Worm (Caenorhabditis elegans) whole organism, L1 larva: ENCODE measurements around the gene acp-5.

Experiments
- C04F5.9 ChIP-seq: sonication (generic microtip); optimal IDR thresholded peaks from 2 replicates; lab custom pipeline; 2016; ENCODE audit warnings: missing genetic modification characterization, missing compliant biosample characterization
- Y116A8C.19 ChIP-seq: sonication (generic microtip); optimal IDR thresholded peaks from 2 replicates; lab custom pipeline; 2016; ENCODE audit warnings: missing compliant biosample characterization, missing genetic modification characterization, borderline replicate concordance
- aha-1 ChIP-seq: fragments of 150-350 bp; optimal IDR thresholded peaks from 2 replicates; lab custom pipeline; 2014; ENCODE audit warnings: missing biosample characterization, missing genetic modification characterization
- blmp-1 ChIP-seq: fragments of 150-350 bp; optimal IDR thresholded peaks from 2 replicates; lab custom pipeline; 2014; ENCODE audit warnings: missing biosample characterization, missing genetic modification characterization
- ceh-63 ChIP-seq: fragments of 200-800 bp; sonication (Bioruptor generic); optimal IDR thresholded peaks from 2 replicates; lab custom pipeline; 2018; ENCODE audit warnings: mild to moderate bottlenecking, missing genetic modification characterization, missing compliant biosample characterization
- ceh-8 ChIP-seq: fragments of 200-800 bp; sonication (Bioruptor generic); optimal IDR thresholded peaks from 2 replicates; lab custom pipeline; 2018; ENCODE audit warnings: mild to moderate bottlenecking, missing genetic modification characterization, moderate library complexity, missing compliant biosample characterization
- ceh-82 ChIP-seq, 3 experiments: fragments of 150-350 bp in 1 of 3; sonication (generic microtip) in 2 of 3; optimal IDR thresholded peaks; 2 replicates each; lab custom pipeline; 2014 to 2017; ENCODE audit warnings: missing biosample characterization in 3 of 3, missing genetic modification characterization in 3 of 3
- dpl-1 ChIP-seq, 3 experiments: fragments of 150-350 bp in 2 of 3; sonication (generic microtip) in 1 of 3; optimal IDR thresholded peaks; 2 replicates each; lab custom pipeline; 2014 to 2017; ENCODE audit warnings: missing biosample characterization in 3 of 3, missing genetic modification characterization in 3 of 3, missing genetic modification reagents in 3 of 3
- efl-1 ChIP-seq, 4 experiments: fragments of 150-350 bp; optimal IDR thresholded peaks in 3 of 4; peaks in 1 of 4; 1 replicate in 1 of 4; 2 replicates in 3 of 4; lab custom pipeline; 2014; ENCODE audit warnings: missing biosample characterization in 2 of 4, missing genetic modification characterization in 2 of 4, missing genetic modification reagents in 2 of 4
- egl-27 ChIP-seq, 2 experiments: fragments of 150-350 bp in 1 of 2; sonication (generic microtip); optimal IDR thresholded peaks; 3 replicates each; lab custom pipeline; 2017 to 2018; ENCODE audit warnings: missing biosample characterization in 2 of 2, missing genetic modification characterization in 2 of 2, missing genetic modification reagents in 2 of 2
- ets-5 ChIP-seq: fragments of 200-800 bp; sonication (Bioruptor generic); IDR thresholded peaks from 2 replicates; pipeline ENCODE4 v1.3.6; 2022; ENCODE audit warnings: missing genetic modification characterization, missing compliant biosample characterization
- grh-1 ChIP-seq: fragments of 200-800 bp; sonication (Bioruptor generic); IDR thresholded peaks from 2 replicates; pipeline ENCODE4 v1.3.6; 2022; ENCODE audit warnings: missing genetic modification reagents, missing genetic modification characterization, missing compliant biosample characterization
- irx-1 ChIP-seq: sonication (generic microtip); optimal IDR thresholded peaks from 2 replicates; lab custom pipeline; 2016; ENCODE audit warnings: missing genetic modification characterization, missing compliant biosample characterization
- jun-1 ChIP-seq: fragments of 150-350 bp; optimal IDR thresholded peaks from 2 replicates; lab custom pipeline; 2014; ENCODE audit warnings: missing biosample characterization, missing genetic modification reagents, missing genetic modification characterization
- lin-14 ChIP-seq: fragments of 200-800 bp; sonication (Bioruptor generic); optimal IDR thresholded peaks from 2 replicates; lab custom pipeline; 2018; ENCODE audit warnings: mild to moderate bottlenecking, missing genetic modification characterization, moderate library complexity, missing compliant biosample characterization
- lin-15B ChIP-seq: fragments of 150-350 bp; sonication (generic microtip); optimal IDR thresholded peaks from 3 replicates; lab custom pipeline; 2014; ENCODE audit warnings: missing biosample characterization, missing genetic modification characterization
- lin-35 ChIP-seq, 2 experiments: fragments of 150-350 bp; optimal IDR thresholded peaks; 2 replicates each; lab custom pipeline; 2014; ENCODE audit warnings: missing biosample characterization in 2 of 2, missing genetic modification characterization in 2 of 2, missing genetic modification reagents in 2 of 2
- lin-39 ChIP-seq: fragments of 150-350 bp; optimal IDR thresholded peaks from 2 replicates; lab custom pipeline; 2014; ENCODE audit warnings: missing biosample characterization, missing genetic modification reagents, missing genetic modification characterization
- lsy-2 ChIP-seq, 2 experiments: fragments of 150-350 bp; optimal IDR thresholded peaks; 2 replicates each; lab custom pipeline; 2014; ENCODE audit warnings: missing biosample characterization in 2 of 2, missing genetic modification characterization in 2 of 2
- mdl-1 ChIP-seq, 2 experiments: fragments of 150-350 bp; optimal IDR thresholded peaks; 2 replicates each; lab custom pipeline; 2014 to 2017; ENCODE audit warnings: missing biosample characterization in 2 of 2, missing genetic modification characterization in 2 of 2, inconsistent platforms in 1 of 2
- nhr-237 ChIP-seq: fragments of 150-350 bp; optimal IDR thresholded peaks from 2 replicates; lab custom pipeline; 2014; ENCODE audit warnings: missing biosample characterization, missing genetic modification characterization
- nhr-28 ChIP-seq: fragments of 150-350 bp; optimal IDR thresholded peaks from 2 replicates; lab custom pipeline; 2014; ENCODE audit warnings: missing biosample characterization, missing genetic modification characterization
- nhr-47 ChIP-seq: sonication (generic microtip); optimal IDR thresholded peaks from 2 replicates; lab custom pipeline; 2016; ENCODE audit warnings: mild to moderate bottlenecking, missing genetic modification characterization, moderate library complexity, missing compliant biosample characterization
- nhr-71 ChIP-seq: sonication (generic microtip); optimal IDR thresholded peaks from 2 replicates; lab custom pipeline; 2016; ENCODE audit warnings: mild to moderate bottlenecking, missing genetic modification characterization, moderate library complexity, missing compliant biosample characterization
- nhr-85 ChIP-seq: sonication (generic microtip); peaks from one replicate; lab custom pipeline; 2016; ENCODE audit warnings: missing genetic modification characterization, inconsistent platforms, missing compliant biosample characterization
- pax-3 ChIP-seq: fragments of 200-800 bp; sonication (Bioruptor generic); optimal IDR thresholded peaks from 2 replicates; lab custom pipeline; 2018; ENCODE audit warnings: mild to moderate bottlenecking, missing genetic modification characterization, moderate library complexity, missing compliant biosample characterization
- rnt-1 ChIP-seq: sonication (generic microtip); optimal IDR thresholded peaks from 2 replicates; lab custom pipeline; 2016; ENCODE audit warnings: mild to moderate bottlenecking, missing genetic modification characterization, moderate library complexity, missing compliant biosample characterization
- skn-1 ChIP-seq: fragments of 150-350 bp; optimal IDR thresholded peaks from 2 replicates; lab custom pipeline; 2014; ENCODE audit warnings: missing biosample characterization, missing genetic modification characterization
- snpc-4 ChIP-seq: fragments of 150-350 bp; optimal IDR thresholded peaks from 2 replicates; lab custom pipeline; 2014; ENCODE audit warnings: missing biosample characterization, missing genetic modification characterization
- sox-4 ChIP-seq: sonication (generic microtip); optimal IDR thresholded peaks from 2 replicates; lab custom pipeline; 2016; ENCODE audit warnings: missing genetic modification characterization, missing compliant biosample characterization
- swsn-7 ChIP-seq: sonication (generic microtip); optimal IDR thresholded peaks from 2 replicates; lab custom pipeline; 2016; ENCODE audit warnings: missing genetic modification characterization, missing compliant biosample characterization
- unc-30 ChIP-seq: sonication (generic microtip); optimal IDR thresholded peaks from 2 replicates; lab custom pipeline; 2017; ENCODE audit warnings: missing biosample characterization, missing genetic modification characterization
- xbp-1 ChIP-seq: sonication (generic microtip); optimal IDR thresholded peaks from 2 replicates; lab custom pipeline; 2016; ENCODE audit warnings: missing genetic modification characterization, missing compliant biosample characterization
- zag-1 ChIP-seq: fragments of 150-350 bp; optimal IDR thresholded peaks from 2 replicates; lab custom pipeline; 2014; ENCODE audit warnings: missing biosample characterization, missing genetic modification characterization
- zip-4 ChIP-seq: fragments of 200-800 bp; sonication (Bioruptor generic); optimal IDR thresholded peaks from 2 replicates; lab custom pipeline; 2018; ENCODE audit warnings: mild to moderate bottlenecking, missing genetic modification characterization, moderate library complexity, missing compliant biosample characterization
- ztf-4 ChIP-seq: fragments of 150-350 bp; optimal IDR thresholded peaks from 2 replicates; lab custom pipeline; 2014; ENCODE audit warnings: missing biosample characterization, missing genetic modification characterization

The acp-5 gene

ce11 chrX:5814342-5814741, 14.9 kb upstream of the acp-5 start:
- peak; percentile 84 for TF ChIP-seq nhr-85 (tag; lab: Kevin White, UChicago)
- TF ChIP-seq pax-3 = no peak
- TF ChIP-seq lin-14 (GFP tag; lab: Kevin White, UChicago) = peak; percentile 70
- TF ChIP-seq zag-1 = no peak
- no peak for TF ChIP-seq nhr-28 (tag; lab: Kevin White, UChicago)
- no peak for TF ChIP-seq dpl-1 (GFP tag; optimal IDR thresholded peaks at IDR 0.05; lab: Kevin White, UChicago)
- TF ChIP-seq ets-5 (GFP tag; lab: Robert Waterston, UW) = no peak
- TF ChIP-seq blmp-1 = peak; percentile 62
- TF ChIP-seq Y116A8C.19 (tag; lab: Kevin White, UChicago) = no peak
- TF ChIP-seq ztf-4 (tag; lab: Kevin White, UChicago) = no peak

ce11 chrX:5815343-5815742, 13.9 kb upstream of the acp-5 start:
- no peak for TF ChIP-seq egl-27 (tag; optimal IDR thresholded peaks at IDR 0.05; lab: Kevin White, UChicago)
- peak; percentile 64 for TF ChIP-seq rnt-1 (tag; lab: Kevin White, UChicago)
- peak; percentile 49 for TF ChIP-seq nhr-71
- TF ChIP-seq lin-14 (GFP tag; lab: Kevin White, UChicago) = peak; percentile 31
- TF ChIP-seq ceh-63 (GFP tag; lab: Kevin White, UChicago) = no peak
- TF ChIP-seq mdl-1 (tag; optimal IDR thresholded peaks at IDR 0.05; lab: Kevin White, UChicago) = no peak
- TF ChIP-seq aha-1 (tag; lab: Kevin White, UChicago) = no peak

ce11 chrX:5816346-5816745, 12.9 kb upstream of the acp-5 start:
- TF ChIP-seq snpc-4 (no peak), ceh-82 (tag; optimal IDR thresholded peaks at IDR 0.05; lab: Kevin White, UChicago) (peak in 1 of 3 experiments; percentile 13), efl-1 (optimal IDR thresholded peaks at IDR 0.05; lab: Kevin White, UChicago) (no peak), efl-1 (GFP tag; optimal IDR thresholded peaks at IDR 0.05 in 1 of 2; lab: Kevin White, UChicago) (peak in 1 of 2 experiments; percentile 36), C04F5.9 (no peak), nhr-47 (peak; percentile 12), ceh-8 (GFP tag; lab: Kevin White, UChicago) (no peak), lin-15B (no peak), xbp-1 (tag; lab: Kevin White, UChicago) (peak; percentile 3), lin-39 (tag; lab: Kevin White, UChicago) (no peak), grh-1 (GFP tag; lab: Robert Waterston, UW) (no peak), dpl-1 (GFP tag; optimal IDR thresholded peaks at IDR 0.05; lab: Kevin White, UChicago) (no peak), nhr-237 (tag; lab: Kevin White, UChicago) (no peak), ets-5 (GFP tag; lab: Robert Waterston, UW) (no peak), skn-1 (no peak), lin-14 (GFP tag; lab: Kevin White, UChicago) (peak; percentile 64), lsy-2 (tag; optimal IDR thresholded peaks at IDR 0.05; lab: Kevin White, UChicago) (peak in 1 of 2 experiments; percentile 13), jun-1 (tag; lab: Kevin White, UChicago) (no peak), irx-1 (tag; lab: Kevin White, UChicago) (no peak), zip-4 (GFP tag; lab: Kevin White, UChicago) (no peak), unc-30 (no peak), swsn-7 (tag; lab: Kevin White, UChicago) (no peak)
- TF ChIP-seq, all 84 proteins: peak for 6

ce11 chrX:5817078-5817477, 12.2 kb upstream of the acp-5 start:
- no peak for TF ChIP-seq sox-4
- TF ChIP-seq ets-5 (GFP tag; lab: Robert Waterston, UW) = no peak
- no peak for TF ChIP-seq nhr-71

- TF ChIP-seq nhr-85 (tag; lab: Kevin White, UChicago) (peak; percentile 33), efl-1 (optimal IDR thresholded peaks at IDR 0.05; lab: Kevin White, UChicago) (no peak), efl-1 (GFP tag; optimal IDR thresholded peaks at IDR 0.05 in 1 of 2; lab: Kevin White, UChicago) (peak in 1 of 2 experiments; percentile 39), lin-35 (GFP tag; optimal IDR thresholded peaks at IDR 0.05; lab: Kevin White, UChicago) (no peak)
Observed at ce11 chrX:5818176-5818575, 11.1 kb upstream of the acp-5 start.
